Worm (Caenorhabditis elegans) whole organism, L1 larva: ENCODE data around the gene T19D12.6.

Experiments
- aha-1 ChIP-seq: fragments of 150-350 bp; optimal IDR thresholded peaks from 2 replicates; lab custom pipeline; 2014; ENCODE audit warnings: missing biosample characterization, missing genetic modification characterization
- blmp-1 ChIP-seq: fragments of 150-350 bp; optimal IDR thresholded peaks from 2 replicates; lab custom pipeline; 2014; ENCODE audit warnings: missing biosample characterization, missing genetic modification characterization
- ceh-82 ChIP-seq, 3 experiments: fragments of 150-350 bp in 1 of 3; sonication (generic microtip) in 2 of 3; optimal IDR thresholded peaks; 2 replicates each; lab custom pipeline; 2014 to 2017; ENCODE audit warnings: missing biosample characterization in 3 of 3, missing genetic modification characterization in 3 of 3
- ces-1 ChIP-seq: fragments of 150-350 bp; optimal IDR thresholded peaks from 2 replicates; lab custom pipeline; 2014; ENCODE audit warnings: missing biosample characterization, missing genetic modification reagents, missing genetic modification characterization
- dsc-1 ChIP-seq: sonication (generic microtip); optimal IDR thresholded peaks from 2 replicates; lab custom pipeline; 2016; ENCODE audit warnings: mild to moderate bottlenecking, missing genetic modification characterization, missing compliant biosample characterization
- elt-3 ChIP-seq, 6 experiments: fragments of 150-350 bp in 1 of 6; sonication (generic microtip); optimal IDR thresholded peaks; 2 replicates each; lab custom pipeline; 2017 to 2018; ENCODE audit warnings: missing biosample characterization in 6 of 6, missing genetic modification characterization in 6 of 6, inconsistent platforms in 1 of 6
- fkh-4 ChIP-seq: sonication (generic microtip); optimal IDR thresholded peaks from 2 replicates; lab custom pipeline; 2016; ENCODE audit warnings: missing compliant biosample characterization, missing genetic modification characterization, borderline replicate concordance
- irx-1 ChIP-seq: sonication (generic microtip); optimal IDR thresholded peaks from 2 replicates; lab custom pipeline; 2016; ENCODE audit warnings: missing genetic modification characterization, missing compliant biosample characterization
- lin-15B ChIP-seq: fragments of 150-350 bp; sonication (generic microtip); optimal IDR thresholded peaks from 3 replicates; lab custom pipeline; 2014; ENCODE audit warnings: missing biosample characterization, missing genetic modification characterization
- mep-1 ChIP-seq: fragments of 150-350 bp; optimal IDR thresholded peaks from 2 replicates; lab custom pipeline; 2014; ENCODE audit warnings: missing biosample characterization, missing genetic modification characterization
- nhr-237 ChIP-seq: fragments of 150-350 bp; optimal IDR thresholded peaks from 2 replicates; lab custom pipeline; 2014; ENCODE audit warnings: missing biosample characterization, missing genetic modification characterization
- unc-62 ChIP-seq: fragments of 150-350 bp; optimal IDR thresholded peaks from 2 replicates; lab custom pipeline; 2014; ENCODE audit warnings: missing biosample characterization, missing genetic modification reagents, missing genetic modification characterization
- zag-1 ChIP-seq: fragments of 150-350 bp; optimal IDR thresholded peaks from 2 replicates; lab custom pipeline; 2014; ENCODE audit warnings: missing biosample characterization, missing genetic modification characterization

DNA sequence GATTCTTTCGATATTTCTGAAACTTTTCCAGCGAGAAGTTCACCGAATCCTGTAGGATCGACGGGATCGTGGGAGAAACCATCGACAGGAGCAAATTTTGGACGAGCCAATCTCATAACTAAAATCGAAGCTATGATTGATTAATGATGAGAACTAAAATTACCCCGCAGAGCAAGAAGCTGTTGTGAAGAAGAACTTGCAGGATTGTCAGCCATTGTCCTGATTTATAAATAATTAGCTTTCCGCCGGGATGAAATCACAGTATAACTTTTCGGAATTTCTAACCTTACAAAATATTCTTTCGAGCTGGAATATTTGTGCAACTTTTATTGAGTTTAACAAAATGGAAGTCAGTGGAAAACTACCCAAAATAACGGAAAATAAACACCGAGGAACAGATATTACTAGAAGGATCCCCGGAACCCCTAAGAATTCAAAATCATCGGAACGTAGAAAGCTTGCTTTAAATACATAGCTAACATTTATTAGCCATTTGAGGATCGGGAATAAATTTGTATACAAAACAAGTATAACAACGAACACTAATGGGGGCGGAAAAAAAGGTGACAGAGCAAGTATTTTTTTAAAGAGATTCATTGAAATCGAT, 55.5 kb downstream of the T19D12.6 start, which contains the start of gene C56C10.7:
- TF ChIP-seq zag-1: no peak
- no peak for TF ChIP-seq aha-1 (tag; lab: Kevin White, UChicago)
- TF ChIP-seq ces-1 (GFP tag; lab: Kevin White, UChicago): no peak
- TF ChIP-seq ceh-82 (tag; optimal IDR thresholded peaks at IDR 0.05; lab: Kevin White, UChicago): peak in 1 of 3 experiments; percentile 16
- no peak for TF ChIP-seq unc-62 (GFP tag; lab: Kevin White, UChicago)
- no peak for TF ChIP-seq mep-1 (tag; lab: Kevin White, UChicago)
- TF ChIP-seq blmp-1: no peak
- no peak for TF ChIP-seq irx-1
- TF ChIP-seq dsc-1 (tag; lab: Kevin White, UChicago): no peak
- no peak for TF ChIP-seq fkh-4 (tag; lab: Kevin White, UChicago)
- TF ChIP-seq nhr-237 (tag; lab: Kevin White, UChicago): no peak
- no peak for TF ChIP-seq lin-15B (tag; lab: Kevin White, UChicago)
- no peak for TF ChIP-seq elt-3 (tag; optimal IDR thresholded peaks at IDR 0.05; lab: Kevin White, UChicago)
